Fruit fly (Drosophila melanogaster): ENCODE measurements around the gene ppk17.
A peak's percentile ranks its signal among the peaks of the same experiment; 100 is the strongest.

ppk17 gene

DNA sequence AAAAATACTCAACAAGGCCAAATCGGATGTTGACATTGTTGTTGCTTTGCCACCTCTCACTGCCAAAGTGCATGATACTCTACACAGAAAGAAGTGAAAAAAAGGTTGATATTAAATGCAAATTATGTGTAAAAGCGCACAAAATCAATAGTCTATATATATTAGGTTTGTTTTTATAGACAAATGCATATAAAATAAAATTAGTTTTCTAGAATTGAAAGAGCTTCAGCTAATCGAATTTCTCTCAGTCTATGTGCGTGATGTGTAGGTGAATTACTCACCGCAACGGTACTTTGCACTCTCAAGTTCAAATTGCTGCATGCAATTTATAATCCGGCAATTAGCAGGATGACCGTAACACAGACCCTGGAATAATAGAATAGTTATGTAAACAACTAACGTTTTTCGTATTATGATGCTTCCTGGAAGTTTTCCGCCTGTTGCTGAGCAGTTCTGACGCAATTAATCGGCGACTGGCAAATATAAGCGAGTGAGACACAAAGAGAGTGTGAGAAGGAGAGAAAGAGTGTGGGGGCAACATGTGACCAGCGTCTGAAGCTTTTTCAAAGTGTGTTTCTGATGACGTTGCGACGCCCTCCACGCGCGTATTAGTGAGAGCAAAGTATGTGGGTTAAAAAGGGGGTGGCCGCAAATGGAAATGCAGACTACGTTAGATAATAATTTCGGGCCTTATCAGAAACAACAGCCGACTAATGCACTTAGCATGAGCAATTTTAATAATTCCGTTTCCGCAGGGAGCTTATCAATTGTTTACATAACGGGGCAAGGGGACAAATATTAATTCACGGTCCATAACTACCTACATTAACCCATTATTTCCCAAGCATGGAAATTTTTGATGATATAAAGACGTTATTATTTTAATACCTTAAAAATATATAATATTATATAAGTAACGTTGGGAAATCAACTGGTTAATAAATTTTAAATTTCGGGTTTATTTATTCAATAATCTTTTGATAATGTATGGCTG is 39.4 kb downstream of the ppk17 start:
- TF ChIP-seq CG7045 (GFP tag; optimal IDR thresholded peaks at IDR 0.05) (peak; percentile 97), kay (GFP tag; ENCODE audit: borderline replicate concordance) (peak; percentile 99), pad (GFP tag; optimal IDR thresholded peaks at IDR 0.05) (peak; percentile 85), CG14711 (tag; optimal IDR thresholded peaks at IDR 0.05) (peak; percentile 95), bab1 (GFP tag; optimal IDR thresholded peaks at IDR 0.05) (peak; percentile 98), tj (GFP tag; optimal IDR thresholded peaks at IDR 0.05) (peak; percentile 81), cic (GFP tag; optimal IDR thresholded peaks at IDR 0.05) (peak; percentile 75), CG1620 (GFP tag; optimal IDR thresholded peaks at IDR 0.05) (peak; percentile 94), CG33017 (tag; optimal IDR thresholded peaks at IDR 0.05) (peak; percentile 94), ovo (GFP tag; optimal IDR thresholded peaks at IDR 0.05) (peak; percentile 91), Clk (GFP tag; optimal IDR thresholded peaks at IDR 0.05) (peak; percentile 86), CG5204 (GFP tag; optimal IDR thresholded peaks at IDR 0.05) (peak; percentile 97), CG11617 (GFP tag; optimal IDR thresholded peaks at IDR 0.05) (peak; percentile 96), CG7101 (tag; optimal IDR thresholded peaks at IDR 0.05) (peak; percentile 93), cnc (optimal IDR thresholded peaks at IDR 0.05) (no peak), Mnt (GFP tag; optimal IDR thresholded peaks at IDR 0.05) (peak; percentile 86), CG12768 (GFP tag; optimal IDR thresholded peaks at IDR 0.05) (peak; percentile 93), Hr96 (GFP tag; optimal IDR thresholded peaks at IDR 0.05) (peak; percentile 88), Crg-1 (GFP tag; optimal IDR thresholded peaks at IDR 0.05) (peak; percentile 84), toe (GFP tag; optimal IDR thresholded peaks at IDR 0.05) (peak; percentile 95)

DNA sequence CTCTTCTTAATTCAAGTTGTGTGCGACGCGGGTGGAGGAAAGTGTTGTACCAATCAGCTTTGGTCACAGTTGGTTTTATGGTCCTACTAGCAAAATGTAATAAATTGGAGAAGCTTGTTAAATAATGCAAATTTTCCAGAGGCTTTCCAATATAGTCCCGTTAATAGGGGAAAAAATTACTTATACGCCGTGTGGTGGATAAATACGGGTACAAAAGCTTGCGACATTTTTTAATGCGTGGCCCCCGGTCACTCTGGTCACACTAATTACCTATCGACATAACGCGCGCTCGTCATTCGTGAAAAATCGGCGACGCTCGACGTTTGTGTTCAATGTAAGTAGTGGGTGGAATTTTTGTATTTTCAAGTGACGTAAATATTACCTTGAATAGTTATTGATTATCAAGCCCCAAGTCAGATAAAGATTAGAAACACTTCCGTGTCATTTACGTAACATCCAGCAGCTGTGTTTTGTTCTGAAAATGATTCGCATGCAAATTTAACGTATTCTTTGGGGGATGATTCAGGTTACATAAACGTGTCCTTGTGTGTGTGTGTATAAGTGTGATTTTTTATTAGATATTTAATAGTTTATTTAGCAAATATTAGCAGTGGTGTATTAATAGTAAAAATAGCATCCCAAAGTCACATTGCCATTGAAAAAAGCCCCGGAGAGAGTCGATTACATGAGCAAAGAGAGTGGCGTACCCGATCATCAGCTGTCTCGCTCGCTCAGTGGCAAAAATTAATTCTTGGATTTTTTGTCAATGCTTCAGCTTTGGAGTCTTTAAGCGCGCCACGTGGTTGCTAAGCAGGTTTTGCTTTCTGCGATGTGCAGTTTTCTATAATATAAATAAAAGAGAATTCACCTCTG is 40.5 kb downstream of the ppk17 start, which contains the start of gene Cyt-c-p:
Cyt-c-p (plus strand) TSS at position 290 of the 873 bp plus-strand sequence.
- TF ChIP-seq Mnt (GFP tag; optimal IDR thresholded peaks at IDR 0.05) (peak; percentile 43), CG11617 (GFP tag; optimal IDR thresholded peaks at IDR 0.05) (peak; percentile 58), pad (GFP tag; optimal IDR thresholded peaks at IDR 0.05) (peak; percentile 86), toe (GFP tag; optimal IDR thresholded peaks at IDR 0.05) (no peak), CG7045 (GFP tag; optimal IDR thresholded peaks at IDR 0.05) (no peak), CG14711 (tag; optimal IDR thresholded peaks at IDR 0.05) (peak; percentile 0), Clk (GFP tag; optimal IDR thresholded peaks at IDR 0.05) (no peak), cic (GFP tag; optimal IDR thresholded peaks at IDR 0.05) (peak; percentile 73), ovo (GFP tag; optimal IDR thresholded peaks at IDR 0.05) (peak; percentile 18), tj (GFP tag; optimal IDR thresholded peaks at IDR 0.05) (peak; percentile 52), CG5204 (GFP tag; optimal IDR thresholded peaks at IDR 0.05) (no peak), Crg-1 (GFP tag; optimal IDR thresholded peaks at IDR 0.05) (peak; percentile 6), bab1 (GFP tag; optimal IDR thresholded peaks at IDR 0.05) (peak; percentile 69), CG7101 (tag; optimal IDR thresholded peaks at IDR 0.05) (peak; percentile 54), CG12768 (GFP tag; optimal IDR thresholded peaks at IDR 0.05) (no peak), kay (GFP tag; ENCODE audit: borderline replicate concordance) (peak; percentile 69), CG1620 (GFP tag; optimal IDR thresholded peaks at IDR 0.05) (peak; percentile 47), CG33017 (tag; optimal IDR thresholded peaks at IDR 0.05) (peak; percentile 27), Hr96 (GFP tag; optimal IDR thresholded peaks at IDR 0.05) (peak; percentile 25)

DNA sequence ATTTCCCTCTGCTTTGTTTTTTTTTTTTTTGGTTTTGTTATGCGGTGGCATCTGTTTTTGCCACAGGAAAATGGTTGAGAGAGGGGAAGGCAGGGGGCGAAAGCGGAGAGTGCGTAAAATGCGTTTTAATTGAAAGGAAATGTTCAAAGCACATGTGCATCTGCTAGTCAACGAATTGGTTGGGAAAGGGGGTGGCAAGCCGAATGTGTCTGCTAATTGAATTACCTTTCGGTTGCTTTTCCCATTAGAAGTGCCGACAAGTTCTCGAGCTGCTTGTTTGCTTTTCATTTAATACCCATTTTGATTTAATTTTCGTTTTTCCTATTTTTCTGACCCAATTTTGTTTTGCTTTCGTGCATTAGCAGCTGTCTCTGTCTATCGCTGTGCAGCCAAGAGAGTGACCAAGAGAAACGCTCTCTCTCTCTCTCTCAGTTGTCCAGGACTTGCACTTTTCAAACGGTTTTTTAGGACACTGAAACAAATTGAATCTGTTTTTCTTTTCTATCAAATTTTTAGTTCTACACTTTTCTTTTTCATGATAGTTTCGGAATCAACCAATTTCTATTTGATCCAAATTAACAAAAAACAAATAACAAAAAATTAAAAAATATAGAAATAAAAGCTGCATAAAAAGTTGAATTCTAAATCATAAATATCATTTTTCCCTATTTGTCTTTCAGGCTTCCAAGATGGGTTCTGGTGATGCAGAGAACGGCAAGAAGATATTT is 41.7 kb downstream of the ppk17 start:
- TF ChIP-seq tj (GFP tag; optimal IDR thresholded peaks at IDR 0.05) (no peak), CG1620 (GFP tag; optimal IDR thresholded peaks at IDR 0.05) (no peak), CG7045 (GFP tag; optimal IDR thresholded peaks at IDR 0.05) (no peak), CG7101 (tag; optimal IDR thresholded peaks at IDR 0.05) (no peak), bab1 (GFP tag; optimal IDR thresholded peaks at IDR 0.05) (no peak), Hr96 (GFP tag; optimal IDR thresholded peaks at IDR 0.05) (no peak)

DNA sequence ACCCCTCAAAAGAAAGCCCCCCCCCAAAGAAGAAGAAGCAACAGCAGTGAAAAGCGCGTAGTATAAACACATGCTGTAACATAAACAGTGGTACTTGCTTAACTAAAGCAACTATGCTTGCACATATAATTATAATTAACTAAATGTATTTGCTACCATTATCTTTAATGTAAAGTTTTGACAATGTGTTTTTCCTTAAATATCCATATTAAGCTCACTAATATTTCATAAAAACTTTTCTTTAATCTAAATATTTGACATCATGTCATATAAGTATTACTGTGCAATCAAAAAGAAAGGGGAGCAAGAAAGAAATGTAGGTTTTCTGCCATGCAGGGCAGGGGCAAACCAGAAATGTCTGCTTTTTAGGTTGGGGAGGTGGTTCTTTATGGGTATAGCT is 43.6 kb downstream of the ppk17 start:
- TF ChIP-seq CG11617 (GFP tag; optimal IDR thresholded peaks at IDR 0.05) (no peak), tj (GFP tag; optimal IDR thresholded peaks at IDR 0.05) (no peak), CG14711 (tag; optimal IDR thresholded peaks at IDR 0.05) (peak; percentile 32), CG33017 (tag; optimal IDR thresholded peaks at IDR 0.05) (no peak), cic (GFP tag; optimal IDR thresholded peaks at IDR 0.05) (no peak), pad (GFP tag; optimal IDR thresholded peaks at IDR 0.05) (peak; percentile 9)

All from whole organism, adult.